Fruit fly (Drosophila melanogaster) whole organism, embryonic: ENCODE results near the gene qtc.

Experiments used
- Abd-B ChIP-seq: fragments of 200-800 bp; sonication (Bioruptor generic); optimal IDR thresholded peaks from 2 replicates; lab custom pipeline; 2018; ENCODE audit warnings: missing biosample characterization, mild to moderate bottlenecking, missing genetic modification characterization, moderate library complexity
- CG12391 ChIP-seq: fragments of 200-800 bp; sonication (Bioruptor generic); optimal IDR thresholded peaks from 3 replicates; lab custom pipeline; 2018; ENCODE audit warnings: missing biosample characterization, mild to moderate bottlenecking, missing genetic modification characterization, moderate library complexity
- CG13296 ChIP-seq: fragments of 200-800 bp; sonication (Bioruptor generic); optimal IDR thresholded peaks from 3 replicates; lab custom pipeline; 2018; ENCODE audit warnings: missing biosample characterization, mild to moderate bottlenecking, missing genetic modification characterization
- CG1832 ChIP-seq: fragments of 200-800 bp; sonication (Bioruptor generic); optimal IDR thresholded peaks from 2 replicates; lab custom pipeline; 2017; ENCODE audit warnings: missing biosample characterization, mild to moderate bottlenecking, missing genetic modification characterization, inconsistent platforms
- CG2875 ChIP-seq: fragments of 200-800 bp; sonication (Bioruptor generic); optimal IDR thresholded peaks from 2 replicates; lab custom pipeline; 2017; ENCODE audit warnings: missing biosample characterization, mild to moderate bottlenecking, missing genetic modification characterization, missing genetic modification reagents
- CG2889 ChIP-seq: fragments of 200-800 bp; sonication (Bioruptor generic); IDR thresholded peaks from 3 replicates; pipeline ENCODE4 v1.3.6; 2022; ENCODE audit warnings: missing biosample characterization, missing genetic modification characterization
- CG32772 ChIP-seq: fragments of 200-800 bp; sonication (Bioruptor generic); IDR thresholded peaks from 2 replicates; pipeline ENCODE4 v1.3.6; 2022; ENCODE audit warnings: missing biosample characterization, missing genetic modification characterization
- CG7745 ChIP-seq: fragments of 200-800 bp; sonication (Bioruptor generic); optimal IDR thresholded peaks from 2 replicates; lab custom pipeline; 2018; ENCODE audit warnings: missing biosample characterization, mild to moderate bottlenecking, missing genetic modification characterization, moderate library complexity
- CG7987 ChIP-seq: fragments of 200-800 bp; sonication (Bioruptor generic); optimal IDR thresholded peaks from 2 replicates; lab custom pipeline; 2018; ENCODE audit warnings: missing biosample characterization, mild to moderate bottlenecking, missing genetic modification characterization, moderate library complexity
- CG8290 ChIP-seq, 3 experiments: fragments of 200-800 bp; sonication (Bioruptor generic); optimal IDR thresholded peaks; 2 replicates each; lab custom pipeline; 2016 to 2019; ENCODE audit warnings: missing biosample characterization in 3 of 3, missing genetic modification characterization in 3 of 3, mild to moderate bottlenecking in 2 of 3, moderate library complexity in 1 of 3
- CG8388 ChIP-seq: fragments of 200-800 bp; sonication (Bioruptor generic); optimal IDR thresholded peaks from 2 replicates; lab custom pipeline; 2019; ENCODE audit warnings: missing biosample characterization, mild to moderate bottlenecking, missing genetic modification characterization, moderate library complexity
- CG9932 ChIP-seq: fragments of 200-800 bp; sonication (Bioruptor generic); IDR thresholded peaks from 2 replicates; pipeline ENCODE4 v1.3.6; 2022; ENCODE audit warnings: missing biosample characterization, missing genetic modification characterization
- CkIIα-i1 ChIP-seq: fragments of 200-800 bp; sonication (Bioruptor generic); IDR thresholded peaks from 2 replicates; pipeline ENCODE4 v1.3.6; 2022; ENCODE audit warnings: missing biosample characterization, missing genetic modification characterization
- CoRest ChIP-seq: fragments of 200-800 bp; sonication (Bioruptor generic); optimal IDR thresholded peaks from 3 replicates; lab custom pipeline; 2018; ENCODE audit warnings: missing biosample characterization, mild to moderate bottlenecking, missing genetic modification characterization, moderate library complexity
- Dp ChIP-seq: fragments of 200-800 bp; sonication (Bioruptor generic); optimal IDR thresholded peaks from 2 replicates; lab custom pipeline; 2018; ENCODE audit warnings: missing biosample characterization, mild to moderate bottlenecking, missing genetic modification characterization, moderate library complexity
- E2f1 ChIP-seq: fragments of 200-800 bp; sonication (Bioruptor generic); IDR thresholded peaks from 2 replicates; pipeline ENCODE4 v1.3.6; 2022; ENCODE audit warnings: missing biosample characterization, missing genetic modification characterization
- H2.0 ChIP-seq: fragments of 200-800 bp; sonication (Bioruptor generic); IDR thresholded peaks from 2 replicates; pipeline ENCODE4 v1.3.6; 2022; ENCODE audit warnings: missing biosample characterization, missing genetic modification characterization
- HLH54F ChIP-seq: fragments of 200-800 bp; sonication (Bioruptor generic); optimal IDR thresholded peaks from 3 replicates; lab custom pipeline; 2016; ENCODE audit warnings: missing biosample characterization, missing genetic modification characterization
- HLHmδ ChIP-seq: fragments of 200-800 bp; sonication (Bioruptor generic); optimal IDR thresholded peaks from 2 replicates; lab custom pipeline; 2018; ENCODE audit warnings: missing biosample characterization, mild to moderate bottlenecking, missing genetic modification characterization, moderate library complexity
- Hand ChIP-seq: fragments of 200-800 bp; sonication (Bioruptor generic); optimal IDR thresholded peaks from 2 replicates; lab custom pipeline; 2017; ENCODE audit warnings: mild to moderate bottlenecking, missing biosample characterization, missing genetic modification reagents, missing genetic modification characterization
- Hmr ChIP-seq: fragments of 200-800 bp; sonication (Bioruptor generic); optimal IDR thresholded peaks from 3 replicates; lab custom pipeline; 2017; ENCODE audit warnings: mild to moderate bottlenecking, missing biosample characterization, missing genetic modification reagents, missing genetic modification characterization
- Hr78 ChIP-seq, 2 experiments: fragments of 200-800 bp in 1 of 2; fragments of >200 bp in 1 of 2; sonication (Bioruptor generic) in 1 of 2; optimal IDR thresholded peaks; 2 replicates each; lab custom pipeline; 2017 to 2019; ENCODE audit warnings: missing biosample characterization in 2 of 2, missing genetic modification characterization in 2 of 2, mild to moderate bottlenecking in 1 of 2, moderate library complexity in 1 of 2
- MESR4 ChIP-seq: fragments of 200-800 bp; sonication (Bioruptor generic); optimal IDR thresholded peaks from 2 replicates; lab custom pipeline; 2018; ENCODE audit warnings: missing biosample characterization, mild to moderate bottlenecking, missing genetic modification characterization, moderate library complexity
- Mad ChIP-seq: fragments of 200-800 bp; sonication (Bioruptor generic); optimal IDR thresholded peaks from 2 replicates; lab custom pipeline; 2016; ENCODE audit warnings: missing biosample characterization, missing genetic modification characterization
- Mes4 ChIP-seq: fragments of 200-800 bp; sonication (Bioruptor generic); optimal IDR thresholded peaks from 2 replicates; lab custom pipeline; 2016; ENCODE audit warnings: missing biosample characterization, missing genetic modification characterization
- Rfx ChIP-seq: fragments of 200-800 bp; sonication (Bioruptor generic); IDR thresholded peaks from 2 replicates; pipeline ENCODE4 v1.3.6; 2022; ENCODE audit warnings: missing biosample characterization, missing genetic modification characterization
- Ssrp ChIP-seq: fragments of 200-800 bp; sonication (Bioruptor generic); optimal IDR thresholded peaks from 2 replicates; lab custom pipeline; 2018; ENCODE audit warnings: missing biosample characterization, mild to moderate bottlenecking, missing genetic modification characterization, moderate library complexity
- Trl ChIP-seq, 3 experiments: fragments of >200 bp in 2 of 3; fragments of 200-800 bp in 1 of 3; sonication (Bioruptor generic) in 1 of 3; optimal IDR thresholded peaks; 2 replicates in 1 of 3; 3 replicates in 2 of 3; lab custom pipeline; 2016 to 2017; ENCODE audit warnings: missing biosample characterization in 1 of 3, missing genetic modification characterization in 1 of 3
- Xrp1 ChIP-seq: fragments of 200-800 bp; sonication (Bioruptor generic); IDR thresholded peaks from 2 replicates; pipeline ENCODE4 v1.3.6; 2022; ENCODE audit warnings: missing biosample characterization, missing genetic modification characterization
- bowl ChIP-seq: fragments of 200-800 bp; sonication (Bioruptor generic); IDR thresholded peaks from 2 replicates; pipeline ENCODE4 v1.3.6; 2022; ENCODE audit warnings: missing biosample characterization, missing genetic modification characterization
- cas ChIP-seq: fragments of 200-800 bp; sonication (Bioruptor generic); IDR thresholded peaks from 2 replicates; pipeline ENCODE4 v1.3.6; 2022; ENCODE audit warnings: missing biosample characterization, missing genetic modification characterization
- cg ChIP-seq: fragments of 200-800 bp; sonication (Bioruptor generic); optimal IDR thresholded peaks from 3 replicates; lab custom pipeline; 2019; ENCODE audit warnings: missing biosample characterization, mild to moderate bottlenecking, missing genetic modification characterization, moderate library complexity
- chm ChIP-seq: fragments of 200-800 bp; sonication (Bioruptor generic); IDR thresholded peaks from 2 replicates; pipeline ENCODE4 v1.3.6; 2022; ENCODE audit warnings: missing biosample characterization, missing genetic modification characterization
- chn ChIP-seq: fragments of 200-800 bp; sonication (Bioruptor generic); optimal IDR thresholded peaks from 2 replicates; lab custom pipeline; 2016; ENCODE audit warnings: missing biosample characterization, missing genetic modification characterization
- cwo ChIP-seq: fragments of 200-800 bp; sonication (Bioruptor generic); optimal IDR thresholded peaks from 3 replicates; lab custom pipeline; 2017; ENCODE audit warnings: missing biosample characterization, missing genetic modification characterization, mild to moderate bottlenecking, moderate library complexity, missing genetic modification reagents
- dimm ChIP-seq: fragments of 200-800 bp; sonication (Bioruptor generic); IDR thresholded peaks from 2 replicates; pipeline ENCODE4 v1.3.6; 2022; ENCODE audit warnings: missing biosample characterization, missing genetic modification characterization
- disco-r ChIP-seq: fragments of 200-800 bp; sonication (Bioruptor generic); optimal IDR thresholded peaks from 2 replicates; lab custom pipeline; 2016; ENCODE audit warnings: missing biosample characterization, missing genetic modification characterization
- dysf ChIP-seq: fragments of 200-800 bp; sonication (Bioruptor generic); IDR thresholded peaks from 3 replicates; pipeline ENCODE4 v1.3.6; 2022; ENCODE audit warnings: missing biosample characterization, missing genetic modification characterization
- eve ChIP-seq, 2 experiments: fragments of >200 bp; optimal IDR thresholded peaks; 2 replicates each; lab custom pipeline; 2017; ENCODE audit warnings: missing biosample characterization in 2 of 2, missing genetic modification characterization in 2 of 2
- fru ChIP-seq: fragments of >200 bp; optimal IDR thresholded peaks from 2 replicates; lab custom pipeline; 2017
- jumu ChIP-seq: fragments of 200-800 bp; sonication (Bioruptor generic); optimal IDR thresholded peaks from 3 replicates; lab custom pipeline; 2016; ENCODE audit warnings: missing biosample characterization, missing genetic modification characterization
- kay ChIP-seq: fragments of 200-800 bp; sonication (Bioruptor generic); optimal IDR thresholded peaks from 2 replicates; lab custom pipeline; 2016; ENCODE audit warnings: missing biosample characterization, missing genetic modification characterization
- nerfin-1 ChIP-seq: fragments of 200-800 bp; sonication (Bioruptor generic); optimal IDR thresholded peaks from 3 replicates; lab custom pipeline; 2019; ENCODE audit warnings: missing biosample characterization, mild to moderate bottlenecking, missing genetic modification characterization, moderate library complexity
- nom ChIP-seq: fragments of 200-800 bp; sonication (Bioruptor generic); optimal IDR thresholded peaks from 2 replicates; lab custom pipeline; 2017; ENCODE audit warnings: missing biosample characterization, missing genetic modification characterization, mild to moderate bottlenecking, moderate library complexity, missing genetic modification reagents
- sens ChIP-seq: fragments of 200-800 bp; sonication (Bioruptor generic); peaks from one replicate; lab custom pipeline; 2016; ENCODE audit warnings: missing biosample characterization, missing genetic modification characterization
- sug ChIP-seq: fragments of 200-800 bp; optimal IDR thresholded peaks from 2 replicates; lab custom pipeline; 2019; ENCODE audit warnings: missing biosample characterization, mild to moderate bottlenecking, missing genetic modification characterization, moderate library complexity
- tgo ChIP-seq: fragments of 200-800 bp; sonication (Bioruptor generic); IDR thresholded peaks from 3 replicates; pipeline ENCODE4 v1.3.6; 2022; ENCODE audit warnings: missing biosample characterization, missing genetic modification characterization

Gene qtc

DNA sequence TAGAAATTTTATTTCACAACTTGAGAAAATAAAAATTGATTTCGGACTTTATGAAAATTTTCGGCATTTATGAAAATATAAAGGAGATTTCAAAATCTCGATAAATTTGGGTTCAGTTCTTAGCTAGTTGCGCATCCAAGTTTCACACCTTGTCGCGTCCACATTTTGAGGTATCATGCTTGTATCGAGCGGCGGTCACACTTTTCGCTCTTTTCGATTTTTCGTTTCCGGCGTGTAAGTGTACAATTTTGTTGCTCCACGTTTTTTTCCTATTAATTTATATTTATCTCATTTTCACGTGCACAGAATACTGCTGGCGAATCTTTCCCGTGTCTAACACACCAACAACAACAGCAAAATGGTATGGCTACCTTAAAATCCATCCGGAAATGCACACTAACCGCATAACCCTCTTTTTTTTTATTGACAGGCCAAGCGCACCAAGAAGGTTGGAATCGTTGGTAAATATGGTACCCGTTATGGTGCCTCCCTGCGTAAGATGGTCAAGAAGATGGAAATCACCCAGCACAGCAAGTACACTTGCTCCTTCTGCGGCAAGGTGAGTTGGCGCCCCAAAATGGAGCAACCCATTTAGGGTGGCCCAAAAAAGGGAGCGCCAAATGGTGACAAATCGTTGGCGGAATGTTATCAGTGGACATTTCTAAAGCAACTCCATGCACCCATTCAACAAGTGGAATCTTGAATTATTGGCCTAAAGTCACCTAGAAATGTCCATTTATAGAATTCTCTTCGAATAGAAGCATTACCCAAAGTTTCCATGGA is 10.4 kb downstream of the qtc start, which contains the start of gene RpL37A (continued):
- peak; percentile 68 for TF ChIP-seq sug (tag; lab: Kevin White, UChicago)
- peak; percentile 88 for TF ChIP-seq Hmr (GFP tag; lab: Kevin White, UChicago)
- no peak for TF ChIP-seq fru (lab: Kevin White, UChicago)
- peak; percentile 72 for TF ChIP-seq disco-r (GFP tag; lab: Kevin White, UChicago)
- TF ChIP-seq HLH54F (GFP tag; lab: Kevin White, UChicago) = peak; percentile 61
- TF ChIP-seq bowl (GFP tag; lab: Robert Waterston, UW) = no peak
- no peak for TF ChIP-seq CG2889 (GFP tag; lab: Robert Waterston, UW)
- peak; percentile 24 for TF ChIP-seq Hand (GFP tag; lab: Kevin White, UChicago)
- peak; percentile 63 for TF ChIP-seq CG12391 (tag; lab: Kevin White, UChicago)
- TF ChIP-seq CkIIα-i1 (GFP tag; lab: Robert Waterston, UW) = no peak
- peak; percentile 68 for TF ChIP-seq CoRest (tag; lab: Kevin White, UChicago)
- TF ChIP-seq nerfin-1 (tag; lab: Kevin White, UChicago) = peak; percentile 79
- TF ChIP-seq Dp = peak; percentile 54
- peak in 1 of 2 experiments; percentile 29 for TF ChIP-seq Hr78 (GFP tag; optimal IDR thresholded peaks at IDR 0.05; lab: Kevin White, UChicago)
- TF ChIP-seq Abd-B (GFP tag; lab: Kevin White, UChicago) = no peak
- TF ChIP-seq tgo (GFP tag; lab: Robert Waterston, UW) = peak; percentile 53; the same call in 2 of the 3 replicates
- TF ChIP-seq Rfx (GFP tag; lab: Robert Waterston, UW) = peak; percentile 87
- TF ChIP-seq E2f1 (GFP tag; lab: Robert Waterston, UW) = peak; percentile 68
- TF ChIP-seq CG13296 = peak; percentile 89
- peak; percentile 85 for TF ChIP-seq CG2875
- peak; percentile 91 for TF ChIP-seq Mad
- peak; percentile 92 for TF ChIP-seq Mes4 (GFP tag; lab: Kevin White, UChicago)
- TF ChIP-seq HLHmδ = peak; percentile 88
- TF ChIP-seq, all 482 proteins: peak for 381

DNA sequence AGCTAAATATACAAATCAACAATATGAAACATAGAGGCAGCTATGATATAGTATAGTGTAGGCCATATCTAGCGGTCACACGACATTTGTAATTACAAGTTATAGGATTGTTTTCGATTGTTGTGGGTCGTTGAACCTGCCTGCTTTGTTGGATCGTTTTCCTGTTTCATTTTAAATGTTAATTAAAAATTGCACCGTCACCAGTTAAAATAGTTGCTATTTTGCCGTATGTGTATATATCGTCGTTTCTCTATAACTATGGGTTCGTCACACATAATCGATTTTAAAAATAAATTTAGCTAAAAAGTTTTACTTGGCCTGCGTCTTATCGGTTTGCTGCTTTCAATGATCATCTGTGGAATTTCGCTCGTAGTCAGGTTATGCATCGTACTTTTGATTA is 11.7 kb downstream of the qtc start:
- TF ChIP-seq CG32772 (GFP tag; lab: Robert Waterston, UW) = no peak
- no peak for TF ChIP-seq CG7745 (tag; lab: Kevin White, UChicago)
- peak; percentile 68 for TF ChIP-seq sens (GFP tag; lab: Kevin White, UChicago)
- TF ChIP-seq eve (GFP tag; optimal IDR thresholded peaks at IDR 0.05; lab: Kevin White, UChicago) = peak in 1 of 2 experiments; percentile 39
- no peak for TF ChIP-seq chn (GFP tag; lab: Kevin White, UChicago)
- no peak for TF ChIP-seq MESR4 (GFP tag; lab: Kevin White, UChicago)
- TF ChIP-seq Ssrp (tag; lab: Kevin White, UChicago) = no peak
- no peak for TF ChIP-seq jumu (GFP tag; lab: Kevin White, UChicago)
- TF ChIP-seq cwo (GFP tag; lab: Kevin White, UChicago) = no peak

DNA sequence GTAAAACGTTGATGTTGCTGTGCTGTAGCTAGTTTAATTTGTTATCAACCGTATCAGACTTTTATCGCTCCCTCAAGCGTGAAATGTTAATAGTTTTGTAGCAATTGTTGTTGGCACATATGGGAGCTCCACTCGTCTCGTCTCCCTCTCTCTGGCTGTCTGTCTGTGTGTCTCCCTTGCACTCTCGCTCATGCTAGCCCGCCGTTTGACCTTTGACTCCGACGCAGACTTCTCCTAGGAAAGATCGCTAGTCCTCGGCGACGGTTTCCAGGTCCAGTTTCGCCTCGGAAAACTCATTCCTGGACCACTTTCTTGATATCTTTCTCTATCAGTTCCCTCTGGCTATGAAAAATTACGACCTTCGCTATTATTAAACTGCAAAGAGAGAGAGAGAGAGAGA is 18.6 kb downstream of the qtc start:
- TF ChIP-seq chm (no peak), dimm (no peak), cas (GFP tag; lab: Robert Waterston, UW) (no peak), CG1832 (peak; percentile 38), CG7987 (GFP tag; lab: Kevin White, UChicago) (no peak), cg (GFP tag; lab: Kevin White, UChicago) (no peak), CG9932 (GFP tag; lab: Robert Waterston, UW) (no peak), dysf (no peak), CoRest (tag; lab: Kevin White, UChicago) (no peak), Trl (optimal IDR thresholded peaks at IDR 0.05; lab: Kevin White, UChicago) (peak in 1 of 2 experiments; percentile 14), Trl (GFP tag; optimal IDR thresholded peaks at IDR 0.05; lab: Kevin White, UChicago) (no peak), CG8290 (GFP tag; optimal IDR thresholded peaks at IDR 0.05; lab: Kevin White, UChicago) (no peak), CG8290 (tag; optimal IDR thresholded peaks at IDR 0.05; lab: Kevin White, UChicago) (no peak), CG8388 (GFP tag; lab: Kevin White, UChicago) (no peak), sens (GFP tag; lab: Kevin White, UChicago) (no peak), Xrp1 (GFP tag; lab: Robert Waterston, UW) (no peak), H2.0 (no peak), nom (GFP tag; lab: Kevin White, UChicago) (peak; percentile 5), kay (no peak)
